Worm (Caenorhabditis elegans): Measurements from ENCODE around the gene str-18.

Gene str-18

ce11 chrV:15735720-15736119 is 6.0 kb downstream of the str-18 start, which contains the start of gene str-27:
str-27 (minus strand) TSS chrV:15735820.
- no peak for TF ChIP-seq B0310.2 (tag; optimal IDR thresholded peaks at IDR 0.05)
- no peak for TF ChIP-seq aly-1 (tag; optimal IDR thresholded peaks at IDR 0.05)
- no peak for TF ChIP-seq hmg-4 (GFP tag; optimal IDR thresholded peaks at IDR 0.05)
- no peak for TF ChIP-seq ets-7 (tag; optimal IDR thresholded peaks at IDR 0.05)
- TF ChIP-seq F13C5.2 (tag; optimal IDR thresholded peaks at IDR 0.05), result no peak

DNA sequence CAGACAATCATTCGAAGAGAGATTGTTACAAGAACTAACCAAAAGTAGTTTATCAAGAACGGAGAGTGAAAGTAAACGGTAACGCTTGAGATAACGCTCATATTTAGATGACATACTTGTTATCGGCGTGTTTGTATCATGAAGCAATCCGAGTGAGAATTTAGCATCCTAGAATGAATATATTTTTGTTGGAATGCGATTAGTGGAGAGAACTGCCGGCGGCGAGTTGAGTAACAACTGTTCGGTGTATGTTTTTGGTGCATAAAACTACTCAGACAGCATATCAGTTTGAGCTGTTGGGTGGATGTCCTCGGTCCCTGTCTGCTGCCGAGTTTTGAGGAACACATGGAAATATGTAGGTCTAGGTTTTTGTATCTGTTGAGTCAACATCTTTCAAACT is 8.2 kb downstream of the str-18 start, which contains the start of gene T23D5.3:
T23D5.3 (minus strand) TSS at position 101 of the 400 bp plus-strand sequence.
- TF ChIP-seq tbx-37 (GFP tag; conservative IDR thresholded peaks at IDR 0.05), result no peak
- no peak for TF ChIP-seq B0310.2 (tag; optimal IDR thresholded peaks at IDR 0.05)
- TF ChIP-seq hmg-4 (GFP tag; optimal IDR thresholded peaks at IDR 0.05), result no peak
- TF ChIP-seq F13C5.2 (tag; optimal IDR thresholded peaks at IDR 0.05), result no peak

DNA sequence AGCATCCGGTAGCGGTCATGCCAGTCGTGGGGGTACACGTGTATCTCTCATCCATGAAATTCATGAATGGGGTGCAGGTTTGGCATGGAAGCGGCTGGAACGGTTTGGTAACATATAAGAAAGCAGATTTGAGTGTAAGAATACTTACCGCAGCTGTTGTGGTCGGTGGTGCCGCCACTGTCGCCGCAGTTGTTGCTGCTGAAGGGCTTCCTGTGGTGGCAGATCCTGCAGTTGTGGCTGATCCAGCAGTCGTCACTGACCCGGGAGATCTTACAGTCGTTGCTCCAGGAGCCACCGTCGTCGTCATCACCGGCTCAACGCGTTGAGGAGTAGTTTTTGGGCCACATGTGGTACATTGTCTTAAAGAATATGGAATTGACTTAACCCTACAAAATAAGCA is 8.7 kb downstream of the str-18 start:
- TF ChIP-seq scrt-1 (GFP tag; IDR thresholded peaks at IDR 0.05) (no peak), hnd-1 (tag; optimal IDR thresholded peaks at IDR 0.05) (no peak), B0310.2 (tag; optimal IDR thresholded peaks at IDR 0.05) (no peak), pes-1 (GFP tag; IDR thresholded peaks at IDR 0.05) (no peak), ama-1 (optimal IDR thresholded peaks at IDR 0.05) (no peak), ceh-13 (GFP tag; optimal IDR thresholded peaks at IDR 0.05) (no peak), hmg-4 (GFP tag; optimal IDR thresholded peaks at IDR 0.05) (no peak), flt-1 (GFP tag; IDR thresholded peaks at IDR 0.05) (no peak), tbx-11 (GFP tag; IDR thresholded peaks at IDR 0.05) (no peak), sea-1 (GFP tag; conservative IDR thresholded peaks at IDR 0.05) (no peak), ceh-36 (tag; optimal IDR thresholded peaks at IDR 0.05) (no peak), ets-7 (tag; optimal IDR thresholded peaks at IDR 0.05) (no peak), tra-4 (tag; optimal IDR thresholded peaks at IDR 0.05) (no peak), tbx-37 (GFP tag; conservative IDR thresholded peaks at IDR 0.05) (no peak), F13C5.2 (tag; optimal IDR thresholded peaks at IDR 0.05) (no peak)

- no peak for TF ChIP-seq hmg-4 (GFP tag; optimal IDR thresholded peaks at IDR 0.05)
- no peak for TF ChIP-seq ceh-13 (GFP tag; optimal IDR thresholded peaks at IDR 0.05)
- no peak for TF ChIP-seq hmbx-1 (tag; optimal IDR thresholded peaks at IDR 0.05)
- no peak for TF ChIP-seq scrt-1 (GFP tag; IDR thresholded peaks at IDR 0.05)
- TF ChIP-seq B0310.2 (tag; optimal IDR thresholded peaks at IDR 0.05), result no peak
- TF ChIP-seq aly-1 (tag; optimal IDR thresholded peaks at IDR 0.05), result no peak
- no peak for TF ChIP-seq tra-4 (tag; optimal IDR thresholded peaks at IDR 0.05)
- TF ChIP-seq hnd-1 (tag; optimal IDR thresholded peaks at IDR 0.05), result no peak
- no peak for TF ChIP-seq pes-1 (GFP tag; IDR thresholded peaks at IDR 0.05)
- no peak for TF ChIP-seq ama-1 (optimal IDR thresholded peaks at IDR 0.05)
- TF ChIP-seq flt-1 (GFP tag; IDR thresholded peaks at IDR 0.05), result no peak
- no peak for TF ChIP-seq tbx-11 (GFP tag; IDR thresholded peaks at IDR 0.05)
Observed at ce11 chrV:15732209-15732608, 9.5 kb downstream of the str-18 start, which contains the start of gene str-38. str-38 (minus strand) TSS chrV:15732309.

DNA sequence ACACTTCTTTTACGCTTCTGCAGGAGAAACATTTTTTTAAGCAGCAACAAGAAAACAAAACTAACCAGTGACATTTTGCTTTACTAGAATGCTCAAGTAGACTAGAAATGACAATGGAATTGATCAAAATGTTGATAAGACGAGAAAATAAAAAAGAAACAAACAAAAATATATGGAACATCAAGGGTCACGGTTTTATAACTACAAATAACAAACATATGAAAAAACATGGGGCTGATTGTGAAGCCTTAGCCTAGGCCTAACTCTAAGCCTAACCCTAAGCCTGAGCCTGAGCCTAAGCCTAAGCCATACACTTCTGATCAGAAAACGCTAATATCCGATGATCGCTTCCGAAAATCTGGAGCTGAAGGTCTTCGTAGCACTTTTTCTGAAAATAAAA is 11.3 kb downstream of the str-18 start, which contains the start of gene Y6E2A.10:
Y6E2A.10 (minus strand) TSS at position 101 of the 400 bp plus-strand sequence.
- TF ChIP-seq hmbx-1 (tag; optimal IDR thresholded peaks at IDR 0.05) (no peak), hmg-4 (GFP tag; optimal IDR thresholded peaks at IDR 0.05) (no peak), ama-1 (optimal IDR thresholded peaks at IDR 0.05) (no peak), ceh-36 (tag; optimal IDR thresholded peaks at IDR 0.05) (no peak), F13C5.2 (tag; optimal IDR thresholded peaks at IDR 0.05) (no peak), ets-7 (tag; optimal IDR thresholded peaks at IDR 0.05) (no peak), scrt-1 (GFP tag; IDR thresholded peaks at IDR 0.05) (no peak), tbx-11 (GFP tag; IDR thresholded peaks at IDR 0.05) (no peak), ceh-13 (GFP tag; optimal IDR thresholded peaks at IDR 0.05) (no peak), hnd-1 (tag; optimal IDR thresholded peaks at IDR 0.05) (no peak), aly-1 (tag; optimal IDR thresholded peaks at IDR 0.05) (no peak), tra-4 (tag; optimal IDR thresholded peaks at IDR 0.05) (no peak), tbx-37 (GFP tag; conservative IDR thresholded peaks at IDR 0.05) (no peak), sea-1 (GFP tag; conservative IDR thresholded peaks at IDR 0.05) (no peak), B0310.2 (tag; optimal IDR thresholded peaks at IDR 0.05) (no peak), pes-1 (GFP tag; IDR thresholded peaks at IDR 0.05) (no peak)

ce11 chrV:15726610-15727009 is 15.1 kb downstream of the str-18 start, which contains the start of the genes irld-57 and sfxn-1.3:
irld-57 (minus strand) TSS chrV:15726710.
sfxn-1.3 (plus strand) TSS chrV:15726841.
- no peak for TF ChIP-seq pes-1 (GFP tag; IDR thresholded peaks at IDR 0.05)
- TF ChIP-seq scrt-1 (GFP tag; IDR thresholded peaks at IDR 0.05), result no peak

DNA sequence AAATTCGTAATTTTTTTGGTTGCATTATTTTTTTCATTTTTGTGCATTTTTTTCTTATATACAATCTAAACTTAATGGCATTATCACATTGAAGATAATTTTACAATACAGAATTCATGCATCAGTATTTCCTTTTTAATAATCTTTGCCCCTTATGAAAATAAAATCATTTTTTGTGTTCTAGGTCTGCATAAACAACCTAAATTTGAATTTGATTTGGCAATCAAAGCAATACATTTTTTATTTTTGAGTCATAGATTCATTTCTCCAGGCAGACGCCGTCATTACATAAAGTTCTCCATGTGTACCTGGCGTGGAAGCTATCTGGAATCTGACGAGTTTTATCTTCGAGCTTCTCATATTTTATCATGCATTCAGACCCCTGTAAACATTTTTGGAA is 19.9 kb downstream of the str-18 start, which contains the start of gene srh-140:
srh-140 (plus strand) TSS at position 301 of the 400 bp plus-strand sequence.
- TF ChIP-seq hmbx-1 (tag; optimal IDR thresholded peaks at IDR 0.05) (no peak), B0310.2 (tag; optimal IDR thresholded peaks at IDR 0.05) (no peak), aly-1 (tag; optimal IDR thresholded peaks at IDR 0.05) (no peak), F13C5.2 (tag; optimal IDR thresholded peaks at IDR 0.05) (no peak), ceh-13 (GFP tag; optimal IDR thresholded peaks at IDR 0.05) (no peak), tra-4 (tag; optimal IDR thresholded peaks at IDR 0.05) (no peak), tbx-37 (GFP tag; conservative IDR thresholded peaks at IDR 0.05) (no peak)

DNA sequence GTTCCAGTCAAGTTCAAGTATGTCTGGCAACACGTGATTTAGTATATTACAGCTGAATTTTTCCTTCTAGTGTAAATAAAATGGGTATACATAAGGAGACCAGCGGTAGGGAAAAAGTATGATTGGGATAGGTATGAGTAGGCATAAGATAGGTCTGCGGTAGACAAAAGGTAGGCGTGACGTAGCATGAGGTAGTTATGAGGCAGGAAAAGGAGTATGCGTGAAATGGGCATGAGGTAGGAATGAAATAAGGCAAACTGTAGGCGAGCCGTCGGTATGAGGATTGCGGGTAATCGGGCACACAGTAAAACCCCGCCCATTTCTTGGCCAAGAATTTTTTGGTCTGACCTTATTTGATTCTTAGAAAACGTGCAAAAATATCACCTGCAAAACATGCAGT is 20.3 kb downstream of the str-18 start:
- TF ChIP-seq hmbx-1 (tag; optimal IDR thresholded peaks at IDR 0.05), result no peak
- TF ChIP-seq B0310.2 (tag; optimal IDR thresholded peaks at IDR 0.05), result no peak
- TF ChIP-seq hnd-1 (tag; optimal IDR thresholded peaks at IDR 0.05), result no peak
- TF ChIP-seq tra-4 (tag; optimal IDR thresholded peaks at IDR 0.05), result no peak
- TF ChIP-seq ceh-13 (GFP tag; optimal IDR thresholded peaks at IDR 0.05), result no peak
